7 worm cellular contexts compared by ENCODE assay signal in the genomic region with DNA sequence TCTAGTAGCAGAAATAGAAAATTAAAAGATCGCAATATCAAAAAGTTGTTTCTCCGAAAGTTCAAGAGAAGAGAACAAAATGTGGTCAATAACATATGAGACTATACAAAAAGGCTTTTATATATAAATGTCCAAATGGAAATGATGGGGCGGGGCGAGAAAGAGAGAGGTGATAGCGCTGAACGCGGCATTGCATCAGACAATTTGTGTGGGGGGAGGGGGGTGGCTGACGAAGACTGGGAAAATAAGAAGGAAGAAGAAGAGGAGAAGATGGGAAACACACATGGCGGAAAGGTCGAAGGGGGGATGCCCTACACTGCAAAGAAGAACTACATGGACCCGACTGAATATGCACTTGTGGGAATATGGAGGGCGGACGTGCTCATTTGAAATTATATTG.
TF ChIP-seq lines count a peak whose summit lies in the region.

No protein-coding gene starts in this region.

TF ChIP-seq in whole organism, L1 larva, 84 proteins besides CTCF, POLR2A, EP300 and RAD21 (continues in another document):
- no peak for TF ChIP-seq C34B4.2 (tag; optimal IDR thresholded peaks at IDR 0.05; lab: Kevin White, UChicago)
- peak; percentile 31 for TF ChIP-seq nhr-71 (tag; optimal IDR thresholded peaks at IDR 0.05; lab: Kevin White, UChicago)
- no peak for TF ChIP-seq elt-3 (tag; optimal IDR thresholded peaks at IDR 0.05; lab: Kevin White, UChicago)
- TF ChIP-seq vab-15 (tag; optimal IDR thresholded peaks at IDR 0.05; lab: Kevin White, UChicago): no peak
- TF ChIP-seq isw-1 (GFP tag; IDR thresholded peaks at IDR 0.05; lab: Robert Waterston, UW): no peak
- no peak for TF ChIP-seq pqm-1 (tag; optimal IDR thresholded peaks at IDR 0.05; lab: Kevin White, UChicago)
- peak; percentile 56 for TF ChIP-seq jun-1 (tag; optimal IDR thresholded peaks at IDR 0.05; lab: Kevin White, UChicago)
- TF ChIP-seq nhr-85 (tag; lab: Kevin White, UChicago): peak; percentile 72
- TF ChIP-seq lir-3 (tag; optimal IDR thresholded peaks at IDR 0.05; lab: Kevin White, UChicago; ENCODE audit: poor library complexity): no peak
- peak; percentile 98 for TF ChIP-seq lin-14 (GFP tag; optimal IDR thresholded peaks at IDR 0.05; lab: Kevin White, UChicago)
- TF ChIP-seq fkh-10 (GFP tag; optimal IDR thresholded peaks at IDR 0.05; lab: Kevin White, UChicago): no peak
- peak; percentile 62 for TF ChIP-seq rnt-1 (tag; optimal IDR thresholded peaks at IDR 0.05; lab: Kevin White, UChicago)
- peak; percentile 23 for TF ChIP-seq skn-1 (tag; optimal IDR thresholded peaks at IDR 0.05; lab: Kevin White, UChicago)

TF ChIP-seq in whole organism, L2 larva, 48 proteins besides CTCF, POLR2A, EP300 and RAD21 (continues in another document):
- TF ChIP-seq ama-1 (optimal IDR thresholded peaks at IDR 0.05; lab: Kevin White, UChicago) (no peak), lin-11 (tag; optimal IDR thresholded peaks at IDR 0.05; lab: Kevin White, UChicago) (peak; percentile 31), nhr-23 (tag; optimal IDR thresholded peaks at IDR 0.05; lab: Kevin White, UChicago) (no peak), nhr-77 (tag; optimal IDR thresholded peaks at IDR 0.05; lab: Kevin White, UChicago) (no peak), gmeb-1 (tag; optimal IDR thresholded peaks at IDR 0.05; lab: Kevin White, UChicago) (no peak), mdl-1 (tag; optimal IDR thresholded peaks at IDR 0.05; lab: Kevin White, UChicago) (peak; percentile 20 to 44), ceh-16 (tag; optimal IDR thresholded peaks at IDR 0.05; lab: Kevin White, UChicago) (no peak), nhr-129 (tag; optimal IDR thresholded peaks at IDR 0.05; lab: Kevin White, UChicago) (peak; percentile 87), fos-1 (tag; optimal IDR thresholded peaks at IDR 0.05; lab: Kevin White, UChicago) (peak; percentile 42), egl-27 (tag; optimal IDR thresholded peaks at IDR 0.05; lab: Kevin White, UChicago) (no peak), dmd-4 (tag; optimal IDR thresholded peaks at IDR 0.05; lab: Kevin White, UChicago) (no peak), nhr-237 (tag; optimal IDR thresholded peaks at IDR 0.05; lab: Kevin White, UChicago) (no peak), zag-1 (tag; optimal IDR thresholded peaks at IDR 0.05; lab: Kevin White, UChicago) (peak; percentile 5)

TF ChIP-seq in whole organism, L3 larva, 47 proteins besides CTCF, POLR2A, EP300 and RAD21 (continues in another document):
- TF ChIP-seq nhr-11 (tag; optimal IDR thresholded peaks at IDR 0.05; lab: Kevin White, UChicago): no peak
- peak; percentile 23 for TF ChIP-seq snpc-4 (tag; optimal IDR thresholded peaks at IDR 0.05; lab: Kevin White, UChicago)
- TF ChIP-seq pqm-1 (tag; optimal IDR thresholded peaks at IDR 0.05; lab: Kevin White, UChicago): no peak
- no peak for TF ChIP-seq egl-27 (tag; optimal IDR thresholded peaks at IDR 0.05; lab: Kevin White, UChicago)
- no peak for TF ChIP-seq pha-4 (tag; optimal IDR thresholded peaks at IDR 0.05; lab: Kevin White, UChicago)
- TF ChIP-seq ceh-9 (tag; optimal IDR thresholded peaks at IDR 0.05; lab: Kevin White, UChicago): no peak
- TF ChIP-seq fkh-10 (GFP tag; optimal IDR thresholded peaks at IDR 0.05; lab: Kevin White, UChicago): peak; percentile 27
- no peak for TF ChIP-seq elt-1 (tag; optimal IDR thresholded peaks at IDR 0.05; lab: Kevin White, UChicago)
- TF ChIP-seq ceh-82 (tag; optimal IDR thresholded peaks at IDR 0.05; lab: Kevin White, UChicago): no peak
- TF ChIP-seq hmg-11 (tag; optimal IDR thresholded peaks at IDR 0.05; lab: Kevin White, UChicago): peak; percentile 54
- TF ChIP-seq elt-2 (tag; optimal IDR thresholded peaks at IDR 0.05; lab: Kevin White, UChicago): peak; percentile 11
- no peak for TF ChIP-seq zag-1 (tag; optimal IDR thresholded peaks at IDR 0.05; lab: Kevin White, UChicago)
- TF ChIP-seq jun-1 (tag; optimal IDR thresholded peaks at IDR 0.05; lab: Kevin White, UChicago): peak; percentile 86
- TF ChIP-seq lsy-12 (tag; optimal IDR thresholded peaks at IDR 0.05; lab: Kevin White, UChicago): no peak

TF ChIP-seq in whole organism, L4 larva, 104 proteins besides CTCF, POLR2A, EP300 and RAD21 (continues in another document):
- TF ChIP-seq zip-11 (GFP tag; IDR thresholded peaks at IDR 0.05; lab: Robert Waterston, UW): no peak
- TF ChIP-seq ceh-44 (GFP tag; IDR thresholded peaks at IDR 0.05; lab: Robert Waterston, UW): no peak
- TF ChIP-seq aly-2 (tag; optimal IDR thresholded peaks at IDR 0.05; lab: Kevin White, UChicago): no peak
- TF ChIP-seq dmd-6 (GFP tag; IDR thresholded peaks at IDR 0.05; lab: Robert Waterston, UW): peak; percentile 52
- no peak for TF ChIP-seq rbr-2 (tag; optimal IDR thresholded peaks at IDR 0.05; lab: Kevin White, UChicago)
- no peak for TF ChIP-seq saeg-2 (GFP tag; IDR thresholded peaks at IDR 0.05; lab: Robert Waterston, UW)
- no peak for TF ChIP-seq F49E8.2 (tag; optimal IDR thresholded peaks at IDR 0.05; lab: Kevin White, UChicago; ENCODE audit: borderline replicate concordance)
- no peak for TF ChIP-seq attf-4 (tag; optimal IDR thresholded peaks at IDR 0.05; lab: Kevin White, UChicago)
- no peak for TF ChIP-seq ztf-7 (tag; optimal IDR thresholded peaks at IDR 0.05; lab: Kevin White, UChicago)
- TF ChIP-seq ztf-11 (tag; optimal IDR thresholded peaks at IDR 0.05; lab: Kevin White, UChicago): no peak
- no peak for TF ChIP-seq tra-1 (GFP tag; IDR thresholded peaks at IDR 0.05; lab: Robert Waterston, UW)
- TF ChIP-seq nhr-42 (GFP tag; IDR thresholded peaks at IDR 0.05; lab: Robert Waterston, UW): no peak
- TF ChIP-seq egl-27 (tag; optimal IDR thresholded peaks at IDR 0.05; lab: Kevin White, UChicago): no peak
- 0 out of 2 replicates have a peak, but pooled peaks have one; percentile 27 for TF ChIP-seq set-16 (GFP tag; IDR thresholded peaks at IDR 0.05; lab: Robert Waterston, UW)

TF ChIP-seq in whole organism, late embryonic, 69 proteins besides CTCF, POLR2A, EP300 and RAD21 (continues in another document):
- no peak for TF ChIP-seq elt-4 (tag; optimal IDR thresholded peaks at IDR 0.05; lab: Kevin White, UChicago)
- TF ChIP-seq tbx-7 (tag; optimal IDR thresholded peaks at IDR 0.05; lab: Kevin White, UChicago): no peak
- no peak for TF ChIP-seq T23F11.4 (GFP tag; optimal IDR thresholded peaks at IDR 0.05; lab: Kevin White, UChicago)
- no peak for TF ChIP-seq ceh-48 (tag; optimal IDR thresholded peaks at IDR 0.05; lab: Kevin White, UChicago)
- no peak for TF ChIP-seq dve-1 (tag; optimal IDR thresholded peaks at IDR 0.05; lab: Kevin White, UChicago)
- no peak for TF ChIP-seq K02D7.2 (tag; optimal IDR thresholded peaks at IDR 0.05; lab: Kevin White, UChicago)
- TF ChIP-seq unc-3 (GFP tag; conservative IDR thresholded peaks at IDR 0.05; lab: Robert Waterston, UW): no peak
- TF ChIP-seq unc-3 (tag; optimal IDR thresholded peaks at IDR 0.05; lab: Kevin White, UChicago): no peak
- TF ChIP-seq elt-2 (tag; optimal IDR thresholded peaks at IDR 0.05; lab: Kevin White, UChicago): no peak
- TF ChIP-seq ahr-1 (tag; optimal IDR thresholded peaks at IDR 0.05; lab: Kevin White, UChicago): no peak
- TF ChIP-seq unc-42 (tag; optimal IDR thresholded peaks at IDR 0.05; lab: Kevin White, UChicago): peak; percentile 3
- TF ChIP-seq Y22D7AL.16 (tag; optimal IDR thresholded peaks at IDR 0.05; lab: Kevin White, UChicago): no peak
- no peak for TF ChIP-seq ets-4 (tag; optimal IDR thresholded peaks at IDR 0.05; lab: Kevin White, UChicago)
- no peak for TF ChIP-seq lin-11 (tag; optimal IDR thresholded peaks at IDR 0.05; lab: Kevin White, UChicago)
- TF ChIP-seq sox-4 (tag; optimal IDR thresholded peaks at IDR 0.05; lab: Kevin White, UChicago): peak; percentile 21

TF ChIP-seq in whole organism, mixed stage, embryonic, 35 proteins besides CTCF, POLR2A, EP300 and RAD21:
- TF ChIP-seq sem-2 (GFP tag; optimal IDR thresholded peaks at IDR 0.05; lab: Kevin White, UChicago): no peak
- peak; percentile 34 for TF ChIP-seq unc-120 (tag; optimal IDR thresholded peaks at IDR 0.05; lab: Kevin White, UChicago; ENCODE audit: poor library complexity, severe bottlenecking)
- TF ChIP-seq sptf-1 (tag; optimal IDR thresholded peaks at IDR 0.05; lab: Kevin White, UChicago): peak; percentile 8
- TF ChIP-seq nhr-76 (tag; optimal IDR thresholded peaks at IDR 0.05; lab: Kevin White, UChicago): no peak

TF ChIP-seq in whole organism, young adult, 124 proteins besides CTCF, POLR2A, EP300 and RAD21:
- TF ChIP-seq ekl-4 (GFP tag; IDR thresholded peaks at IDR 0.05; lab: Robert Waterston, UW): no peak
- no peak for TF ChIP-seq ceh-27 (GFP tag; optimal IDR thresholded peaks at IDR 0.05; lab: Kevin White, UChicago)
- peak; percentile 25 for TF ChIP-seq K12H6.12 (tag; optimal IDR thresholded peaks at IDR 0.05; lab: Kevin White, UChicago)
- TF ChIP-seq athp-1 (tag; optimal IDR thresholded peaks at IDR 0.05; lab: Kevin White, UChicago): no peak
- no peak for TF ChIP-seq nfya-1 (tag; optimal IDR thresholded peaks at IDR 0.05; lab: Kevin White, UChicago; ENCODE audit: borderline replicate concordance, insufficient read depth)
- TF ChIP-seq hsf-1 (GFP tag; IDR thresholded peaks at IDR 0.05; lab: Robert Waterston, UW): no peak
- TF ChIP-seq hlh-12 (tag; optimal IDR thresholded peaks at IDR 0.05; lab: Kevin White, UChicago): no peak
- no peak for TF ChIP-seq nfyb-1 (GFP tag; IDR thresholded peaks at IDR 0.05; lab: Robert Waterston, UW)
- no peak for TF ChIP-seq hlh-26 (GFP tag; conservative IDR thresholded peaks at IDR 0.05; lab: Robert Waterston, UW)
- no peak for TF ChIP-seq nhr-90 (tag; optimal IDR thresholded peaks at IDR 0.05; lab: Kevin White, UChicago)
- TF ChIP-seq ztf-26 (tag; optimal IDR thresholded peaks at IDR 0.05; lab: Kevin White, UChicago): no peak
- no peak for TF ChIP-seq snpc-3.4 (tag; optimal IDR thresholded peaks at IDR 0.05; lab: Kevin White, UChicago)
- TF ChIP-seq egrh-3 (GFP tag; IDR thresholded peaks at IDR 0.05; lab: Robert Waterston, UW): peak; percentile 55
- peak; percentile 36 for TF ChIP-seq nhr-80 (tag; optimal IDR thresholded peaks at IDR 0.05; lab: Kevin White, UChicago)
- TF ChIP-seq lsl-1 (GFP tag; optimal IDR thresholded peaks at IDR 0.05; lab: Kevin White, UChicago): no peak
- no peak for TF ChIP-seq snpc-4 (GFP tag; optimal IDR thresholded peaks at IDR 0.05; lab: Kevin White, UChicago)
- TF ChIP-seq snpc-4 (tag; optimal IDR thresholded peaks at IDR 0.05; lab: Kevin White, UChicago): no peak
- TF ChIP-seq cebp-1 (GFP tag; IDR thresholded peaks at IDR 0.05; lab: Robert Waterston, UW): no peak
- peak; percentile 46 for TF ChIP-seq cebp-1 (tag; optimal IDR thresholded peaks at IDR 0.05; lab: Kevin White, UChicago)
- peak in 1 of 3 experiments; percentile 16 for TF ChIP-seq lin-35 (GFP tag; optimal IDR thresholded peaks at IDR 0.05; lab: Kevin White, UChicago)
- peak; percentile 49; the same call in 1 of the 2 replicates for TF ChIP-seq dox-1 (GFP tag; IDR thresholded peaks at IDR 0.05; lab: Robert Waterston, UW)
- no peak for TF ChIP-seq nfya-2 (GFP tag; IDR thresholded peaks at IDR 0.05; lab: Robert Waterston, UW)
- no peak for TF ChIP-seq sdz-38 (tag; optimal IDR thresholded peaks at IDR 0.05; lab: Kevin White, UChicago)
